Worm (Caenorhabditis elegans) whole organism, L3 larva: Measurements from ENCODE around the gene fbxb-108.

Experiments
- aly-2 ChIP-seq: fragments of 150-350 bp; optimal IDR thresholded peaks from 2 replicates; lab custom pipeline; 2014; ENCODE audit warnings: missing biosample characterization, missing genetic modification characterization
- ceh-28 ChIP-seq: fragments of 150-350 bp; optimal IDR thresholded peaks from 2 replicates; lab custom pipeline; 2014; ENCODE audit warnings: missing biosample characterization, missing genetic modification reagents, missing genetic modification characterization
- egl-27 ChIP-seq: sonication (generic microtip); optimal IDR thresholded peaks from 4 replicates; lab custom pipeline; 2017; ENCODE audit warnings: missing biosample characterization, missing genetic modification reagents, missing genetic modification characterization
- egl-5 ChIP-seq: fragments of 150-350 bp; optimal IDR thresholded peaks from 2 replicates; lab custom pipeline; 2017; ENCODE audit warnings: missing biosample characterization, missing genetic modification reagents, missing genetic modification characterization, inconsistent platforms
- lin-39 ChIP-seq: fragments of 150-350 bp; optimal IDR thresholded peaks from 2 replicates; lab custom pipeline; 2018; ENCODE audit warnings: missing biosample characterization, missing genetic modification reagents, missing genetic modification characterization
- nhr-11 ChIP-seq: fragments of 150-350 bp; optimal IDR thresholded peaks from 2 replicates; lab custom pipeline; 2014; ENCODE audit warnings: missing biosample characterization, missing genetic modification characterization
- nhr-23 ChIP-seq: fragments of 150-350 bp; optimal IDR thresholded peaks from 2 replicates; lab custom pipeline; 2014; ENCODE audit warnings: missing biosample characterization, missing genetic modification reagents, missing genetic modification characterization
- nhr-237 ChIP-seq: fragments of 150-350 bp; optimal IDR thresholded peaks from 2 replicates; lab custom pipeline; 2014; ENCODE audit warnings: missing biosample characterization, missing genetic modification characterization
- nhr-28 ChIP-seq: fragments of 150-350 bp; optimal IDR thresholded peaks from 2 replicates; lab custom pipeline; 2014; ENCODE audit warnings: missing biosample characterization, missing genetic modification characterization
- nhr-77 ChIP-seq: fragments of 150-350 bp; optimal IDR thresholded peaks from 2 replicates; lab custom pipeline; 2014; ENCODE audit warnings: missing biosample characterization, missing genetic modification characterization
- skn-1 ChIP-seq: fragments of 150-350 bp; optimal IDR thresholded peaks from 2 replicates; lab custom pipeline; 2014; ENCODE audit warnings: missing biosample characterization, missing genetic modification characterization
- tbx-2 ChIP-seq: sonication (generic microtip); optimal IDR thresholded peaks from 2 replicates; lab custom pipeline; 2016; ENCODE audit warnings: mild to moderate bottlenecking, missing genetic modification characterization, missing compliant biosample characterization
- zag-1 ChIP-seq: fragments of 150-350 bp; optimal IDR thresholded peaks from 2 replicates; lab custom pipeline; 2014; ENCODE audit warnings: missing biosample characterization, missing genetic modification characterization
- ztf-11 ChIP-seq: fragments of 150-350 bp; optimal IDR thresholded peaks from 2 replicates; lab custom pipeline; 2014; ENCODE audit warnings: missing biosample characterization, missing genetic modification characterization

DNA sequence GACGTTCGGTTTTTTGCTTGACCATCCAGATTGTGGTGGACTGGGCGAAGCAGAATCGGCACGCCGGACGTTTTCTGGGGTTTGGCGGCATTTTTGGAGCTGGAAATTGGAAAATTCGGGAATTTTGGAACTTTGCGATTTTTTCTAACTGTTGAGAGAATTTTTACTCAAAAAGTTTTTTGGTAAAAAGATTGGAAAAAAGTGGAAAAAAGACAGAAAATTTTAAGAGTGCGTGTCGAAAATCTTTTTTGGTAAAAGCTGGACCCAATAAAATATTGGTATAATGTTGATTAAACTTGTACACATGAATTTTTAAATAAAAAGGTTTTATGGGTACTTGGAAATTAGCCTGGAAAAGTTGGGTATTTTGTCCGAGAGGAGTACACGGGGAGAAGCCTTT, 22.5 kb upstream of the fbxb-108 start, which contains the start of gene T05A8.7:
- no peak for TF ChIP-seq skn-1
- TF ChIP-seq nhr-77 (tag; lab: Kevin White, UChicago): no peak
- no peak for TF ChIP-seq aly-2 (tag; lab: Kevin White, UChicago)
- no peak for TF ChIP-seq nhr-28 (tag; lab: Kevin White, UChicago)
- TF ChIP-seq nhr-11 (tag; lab: Kevin White, UChicago): no peak
- no peak for TF ChIP-seq lin-39
- TF ChIP-seq ztf-11 (tag; lab: Kevin White, UChicago): no peak
- TF ChIP-seq nhr-23 (tag; lab: Kevin White, UChicago): no peak
- no peak for TF ChIP-seq egl-27 (tag; lab: Kevin White, UChicago)
- TF ChIP-seq tbx-2 (tag; lab: Kevin White, UChicago): no peak
- no peak for TF ChIP-seq zag-1
- TF ChIP-seq egl-5 (tag; lab: Kevin White, UChicago): no peak
- no peak for TF ChIP-seq nhr-237 (tag; lab: Kevin White, UChicago)
- TF ChIP-seq ceh-28: no peak
